Worm (Caenorhabditis elegans) whole organism, late embryonic: Measurements from ENCODE around the gene srt-6.

Experiments
- K09A11.1 ChIP-seq: sonication (generic microtip); optimal IDR thresholded peaks from 2 replicates; lab custom pipeline; 2017; ENCODE audit warnings: antibody characterized with exemption, mild to moderate bottlenecking, missing genetic modification characterization, missing compliant biosample characterization; ENCODE audit not compliant: insufficient read depth
- T23F11.4 ChIP-seq: fragments of 200-800 bp; sonication (Bioruptor generic); optimal IDR thresholded peaks from 2 replicates; lab custom pipeline; 2018; ENCODE audit warnings: mild to moderate bottlenecking, missing genetic modification characterization, missing compliant biosample characterization
- Y22D7AL.16 ChIP-seq: sonication (generic microtip); optimal IDR thresholded peaks from 2 replicates; lab custom pipeline; 2016; ENCODE audit warnings: missing genetic modification characterization, missing compliant biosample characterization
- ahr-1 ChIP-seq: sonication (generic microtip); optimal IDR thresholded peaks from 2 replicates; lab custom pipeline; 2016; ENCODE audit warnings: missing genetic modification characterization, missing compliant biosample characterization
- ama-1 ChIP-seq: fragments of 150-350 bp; optimal IDR thresholded peaks from 2 replicates; lab custom pipeline; 2014
- ceh-14 ChIP-seq: sonication (generic microtip); optimal IDR thresholded peaks from 2 replicates; lab custom pipeline; 2016; ENCODE audit warnings: missing genotype, missing genetic modification characterization, missing compliant biosample characterization
- ceh-18 ChIP-seq: sonication (generic microtip); optimal IDR thresholded peaks from 2 replicates; lab custom pipeline; 2016; ENCODE audit warnings: missing genetic modification characterization, missing compliant biosample characterization
- ceh-19 ChIP-seq: fragments of 200-800 bp; sonication (Bioruptor generic); optimal IDR thresholded peaks from 2 replicates; lab custom pipeline; 2018; ENCODE audit warnings: mild to moderate bottlenecking, missing genetic modification characterization, missing compliant biosample characterization
- ceh-2 ChIP-seq: sonication (generic microtip); optimal IDR thresholded peaks from 2 replicates; lab custom pipeline; 2016; ENCODE audit warnings: missing genotype, missing genetic modification characterization, missing compliant biosample characterization
- ceh-22 ChIP-seq: sonication (generic microtip); optimal IDR thresholded peaks from 2 replicates; lab custom pipeline; 2017; ENCODE audit warnings: missing biosample characterization, missing genetic modification characterization
- ceh-31 ChIP-seq: sonication (generic microtip); optimal IDR thresholded peaks from 2 replicates; lab custom pipeline; 2016; ENCODE audit warnings: missing genetic modification characterization, missing compliant biosample characterization
- ceh-45 ChIP-seq: fragments of 200-800 bp; sonication (Bioruptor generic); IDR thresholded peaks from 2 replicates; pipeline ENCODE4 v1.3.6; 2022; ENCODE audit warnings: missing genetic modification reagents, missing genetic modification characterization, missing compliant biosample characterization
- ceh-48 ChIP-seq: sonication (generic microtip); optimal IDR thresholded peaks from 2 replicates; lab custom pipeline; 2016; ENCODE audit warnings: missing genetic modification characterization, inconsistent platforms, missing compliant biosample characterization
- ceh-6 ChIP-seq: fragments of 200-800 bp; sonication (Bioruptor generic); optimal IDR thresholded peaks from 2 replicates; lab custom pipeline; 2018; ENCODE audit warnings: mild to moderate bottlenecking, missing genetic modification characterization, missing compliant biosample characterization
- ceh-9 ChIP-seq: sonication (generic microtip); optimal IDR thresholded peaks from 2 replicates; lab custom pipeline; 2016; ENCODE audit warnings: mild to moderate bottlenecking, missing genetic modification characterization, inconsistent platforms, missing compliant biosample characterization
- che-1 ChIP-seq: sonication (generic microtip); optimal IDR thresholded peaks from 2 replicates; lab custom pipeline; 2016; ENCODE audit warnings: mild to moderate bottlenecking, missing genetic modification characterization, missing compliant biosample characterization
- dve-1 ChIP-seq: sonication (generic microtip); optimal IDR thresholded peaks from 2 replicates; lab custom pipeline; 2017; ENCODE audit warnings: antibody characterized with exemption, mild to moderate bottlenecking, missing genetic modification characterization, missing compliant biosample characterization
- ets-4 ChIP-seq: sonication (generic microtip); optimal IDR thresholded peaks from 2 replicates; lab custom pipeline; 2016; ENCODE audit warnings: missing genetic modification characterization, missing compliant biosample characterization
- fkh-6 ChIP-seq: sonication (generic microtip); optimal IDR thresholded peaks from 2 replicates; lab custom pipeline; 2016; ENCODE audit warnings: missing genetic modification characterization, missing compliant biosample characterization
- hlh-13 ChIP-seq: fragments of 200-800 bp; sonication (Bioruptor generic); optimal IDR thresholded peaks from 2 replicates; lab custom pipeline; 2018; ENCODE audit warnings: mild to moderate bottlenecking, missing genetic modification characterization, missing compliant biosample characterization
- hlh-30 ChIP-seq: sonication (generic microtip); optimal IDR thresholded peaks from 2 replicates; lab custom pipeline; 2017; ENCODE audit warnings: antibody characterized with exemption, missing genetic modification characterization, missing compliant biosample characterization; ENCODE audit not compliant: insufficient read depth
- hlh-8 ChIP-seq: sonication (generic microtip); optimal IDR thresholded peaks from 2 replicates; lab custom pipeline; 2016; ENCODE audit warnings: missing genotype, missing genetic modification characterization, missing compliant biosample characterization
- lim-6 ChIP-seq: sonication (generic microtip); optimal IDR thresholded peaks from 2 replicates; lab custom pipeline; 2016; ENCODE audit warnings: missing genetic modification characterization, missing compliant biosample characterization
- mec-3 ChIP-seq: sonication (generic microtip); optimal IDR thresholded peaks from 2 replicates; lab custom pipeline; 2016; ENCODE audit warnings: borderline replicate concordance, missing genetic modification characterization, missing compliant biosample characterization
- nhr-11 ChIP-seq: fragments of 150-350 bp; optimal IDR thresholded peaks from 2 replicates; lab custom pipeline; 2014; ENCODE audit warnings: missing biosample characterization, missing genetic modification characterization
- odd-2 ChIP-seq: sonication (generic microtip); optimal IDR thresholded peaks from 2 replicates; lab custom pipeline; 2017; ENCODE audit warnings: antibody characterized with exemption, mild to moderate bottlenecking, missing genetic modification characterization, missing compliant biosample characterization
- pag-3 ChIP-seq: sonication (generic microtip); optimal IDR thresholded peaks from 2 replicates; lab custom pipeline; 2016; ENCODE audit warnings: missing compliant biosample characterization, missing genetic modification characterization, borderline replicate concordance
- pha-2 ChIP-seq: sonication (generic microtip); optimal IDR thresholded peaks from 2 replicates; lab custom pipeline; 2017; ENCODE audit warnings: mild to moderate bottlenecking, missing genetic modification characterization, missing compliant biosample characterization
- pha-4 ChIP-seq: fragments of 150-350 bp; optimal IDR thresholded peaks from 2 replicates; lab custom pipeline; 2018; ENCODE audit warnings: missing biosample characterization, missing genetic modification reagents, missing genetic modification characterization
- pqm-1 ChIP-seq: sonication (generic microtip); optimal IDR thresholded peaks from 2 replicates; lab custom pipeline; 2016; ENCODE audit warnings: missing genetic modification characterization, missing compliant biosample characterization
- pros-1 ChIP-seq: fragments of 150-350 bp; optimal IDR thresholded peaks from 2 replicates; lab custom pipeline; 2014; ENCODE audit warnings: missing biosample characterization, missing genetic modification reagents, missing genetic modification characterization
- sox-4 ChIP-seq: sonication (generic microtip); optimal IDR thresholded peaks from 2 replicates; lab custom pipeline; 2017; ENCODE audit warnings: mild to moderate bottlenecking, missing genetic modification characterization, inconsistent platforms, missing compliant biosample characterization
- tbx-2 ChIP-seq: sonication (generic microtip); optimal IDR thresholded peaks from 2 replicates; lab custom pipeline; 2016; ENCODE audit warnings: missing genetic modification characterization, missing compliant biosample characterization
- unc-3 ChIP-seq, 2 experiments: fragments of 200-800 bp in 1 of 2; sonication (Bioruptor generic) in 1 of 2; sonication (generic microtip) in 1 of 2; conservative IDR thresholded peaks in 1 of 2; optimal IDR thresholded peaks in 1 of 2; 2 replicates each; pipeline versions ENCODE4 v1.3.6 to Lab custom; 2016 to 2022; ENCODE audit warnings: missing compliant biosample characterization in 2 of 2, missing genetic modification characterization in 2 of 2, missing genetic modification reagents in 1 of 2
- unc-55 ChIP-seq: sonication (generic microtip); optimal IDR thresholded peaks from 2 replicates; lab custom pipeline; 2017; ENCODE audit warnings: missing biosample characterization, missing genetic modification reagents, missing genetic modification characterization
- zip-5 ChIP-seq: sonication (generic microtip); optimal IDR thresholded peaks from 2 replicates; lab custom pipeline; 2016; ENCODE audit warnings: missing genetic modification characterization, missing compliant biosample characterization

srt-6 gene

ce11 chrV:7415780-7416428 lies 7.3 kb upstream of the srt-6 start, which contains the start of gene F18E3.13:
F18E3.13 (plus strand) TSS chrV:7416164.
- TF ChIP-seq odd-2 (tag; lab: Kevin White, UChicago) (no peak), hlh-13 (GFP tag; lab: Kevin White, UChicago) (no peak), nhr-11 (tag; lab: Kevin White, UChicago) (no peak), zip-5 (no peak), ceh-19 (GFP tag; lab: Kevin White, UChicago) (no peak), K09A11.1 (no peak), sox-4 (tag; lab: Kevin White, UChicago) (no peak), pha-4 (tag; lab: Kevin White, UChicago) (no peak), tbx-2 (tag; lab: Kevin White, UChicago) (no peak), ceh-18 (tag; lab: Kevin White, UChicago) (no peak), hlh-8 (tag; lab: Kevin White, UChicago) (no peak), pros-1 (no peak)

ce11 chrV:7414909-7415308 lies 6.3 kb upstream of the srt-6 start, which contains the start of gene F18E3.12:
F18E3.12 (plus strand) TSS chrV:7414985.
- TF ChIP-seq ama-1 (lab: Kevin White, UChicago) (no peak), K09A11.1 (no peak), Y22D7AL.16 (tag; lab: Kevin White, UChicago) (no peak), ceh-45 (GFP tag; lab: Robert Waterston, UW) (no peak), ceh-6 (GFP tag; lab: Kevin White, UChicago) (no peak), ets-4 (tag; lab: Kevin White, UChicago) (no peak), pqm-1 (tag; lab: Kevin White, UChicago) (no peak), sox-4 (tag; lab: Kevin White, UChicago) (no peak), fkh-6 (tag; lab: Kevin White, UChicago) (no peak), lim-6 (tag; lab: Kevin White, UChicago) (no peak), unc-55 (no peak), ceh-22 (tag; lab: Kevin White, UChicago) (no peak), pha-4 (tag; lab: Kevin White, UChicago) (no peak), ceh-9 (no peak)

- TF ChIP-seq sox-4 (tag; lab: Kevin White, UChicago) (no peak), pag-3 (tag; lab: Kevin White, UChicago) (no peak), ahr-1 (tag; lab: Kevin White, UChicago) (no peak), ceh-22 (tag; lab: Kevin White, UChicago) (no peak), unc-3 (GFP tag; conservative IDR thresholded peaks at IDR 0.05; lab: Robert Waterston, UW) (no peak), unc-3 (tag; optimal IDR thresholded peaks at IDR 0.05; lab: Kevin White, UChicago) (no peak), mec-3 (no peak), lim-6 (tag; lab: Kevin White, UChicago) (no peak), hlh-30 (tag; lab: Kevin White, UChicago) (no peak), ceh-14 (tag; lab: Kevin White, UChicago) (no peak), ceh-2 (tag; lab: Kevin White, UChicago) (no peak), ama-1 (lab: Kevin White, UChicago) (no peak), tbx-2 (tag; lab: Kevin White, UChicago) (no peak), T23F11.4 (GFP tag; lab: Kevin White, UChicago) (no peak), pha-2 (no peak)
Measured at ce11 chrV:7413107-7413774, 4.6 kb upstream of the srt-6 start, which contains the start of gene F18E3.11. F18E3.11 (plus strand) TSS chrV:7413482.

- TF ChIP-seq dve-1 (tag; lab: Kevin White, UChicago): no peak
- no peak for TF ChIP-seq pros-1
- no peak for TF ChIP-seq che-1 (tag; lab: Kevin White, UChicago)
- no peak for TF ChIP-seq ceh-31 (tag; lab: Kevin White, UChicago)
- TF ChIP-seq unc-3 (GFP tag; conservative IDR thresholded peaks at IDR 0.05; lab: Robert Waterston, UW): no peak
- TF ChIP-seq unc-3 (tag; optimal IDR thresholded peaks at IDR 0.05; lab: Kevin White, UChicago): no peak
- no peak for TF ChIP-seq ceh-48
- TF ChIP-seq ama-1 (lab: Kevin White, UChicago): no peak
Measured at ce11 chrV:7411695-7412094, 3.1 kb upstream of the srt-6 start, which contains the start of gene str-41. str-41 (plus strand) TSS chrV:7411995.
